Fruit fly (Drosophila melanogaster): ENCODE data around the gene CG1537.
A peak's percentile ranks its signal among the peaks of the same experiment; 100 is the strongest.

Gene CG1537

DNA sequence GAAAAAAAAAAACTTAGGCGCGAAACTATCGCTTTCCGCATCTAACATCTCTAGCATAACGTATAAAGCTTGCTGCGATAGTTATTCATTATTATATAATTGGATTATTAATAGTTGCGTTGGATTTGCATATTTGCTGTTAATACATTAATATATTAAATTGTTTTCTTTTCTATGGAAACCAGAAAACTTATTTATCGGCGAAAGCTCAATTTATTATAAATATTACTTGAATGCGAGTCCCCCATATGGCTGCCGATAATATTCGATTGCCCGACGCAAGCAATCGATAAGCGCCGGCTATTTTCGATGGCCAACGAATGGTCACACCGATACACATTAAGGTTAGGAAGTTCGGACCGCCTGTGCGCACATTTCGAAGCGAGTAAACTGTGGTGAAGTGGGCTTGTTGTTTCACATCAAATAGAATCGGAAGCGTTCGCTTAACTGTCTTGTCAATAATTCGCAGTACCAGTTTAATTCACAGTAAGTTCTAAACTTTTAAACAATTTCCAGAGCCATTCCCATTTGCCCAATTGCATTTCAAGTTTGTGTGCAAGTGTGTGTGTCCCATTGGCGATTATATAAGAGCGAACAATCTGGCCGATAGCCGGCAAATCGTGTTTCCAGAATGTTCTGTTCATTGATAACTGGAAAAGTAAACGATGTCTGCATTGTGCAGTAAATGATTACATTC lies 45.3 kb upstream of the CG1537 start, which contains the start of gene Hsp60A (continued):
- TF ChIP-seq CG30431 (GFP tag; optimal IDR thresholded peaks at IDR 0.05) (no peak), Bgb (GFP tag; IDR thresholded peaks at IDR 0.05; ENCODE audit: partially characterized antibody) (peak; percentile 77), CG14965 (GFP tag; optimal IDR thresholded peaks at IDR 0.05; ENCODE audit: borderline replicate concordance) (no peak), CG8089 (GFP tag; optimal IDR thresholded peaks at IDR 0.05) (no peak), Hmx (GFP tag; optimal IDR thresholded peaks at IDR 0.05) (no peak), CG3838 (GFP tag; optimal IDR thresholded peaks at IDR 0.05) (no peak), gt (GFP tag; IDR thresholded peaks at IDR 0.05) (no peak), Hmr (GFP tag; optimal IDR thresholded peaks at IDR 0.05) (peak; percentile 52), CG33557 (GFP tag; optimal IDR thresholded peaks at IDR 0.05) (peak; percentile 35), Nf-YB (GFP tag; optimal IDR thresholded peaks at IDR 0.05) (peak; percentile 6), CG17568 (GFP tag; optimal IDR thresholded peaks at IDR 0.05) (no peak), Ptx1 (GFP tag; IDR thresholded peaks at IDR 0.05) (peak; percentile 58), Ssrp (tag; optimal IDR thresholded peaks at IDR 0.05) (peak; percentile 48), CG12104 (GFP tag; optimal IDR thresholded peaks at IDR 0.05) (peak; percentile 26), wdn (GFP tag; IDR thresholded peaks at IDR 0.05) (no peak), Dll (GFP tag; IDR thresholded peaks at IDR 0.05; ENCODE audit: partially characterized antibody) (peak; percentile 91), schlank (tag; optimal IDR thresholded peaks at IDR 0.05) (no peak), jing (GFP tag; optimal IDR thresholded peaks at IDR 0.05) (no peak), sima (GFP tag; optimal IDR thresholded peaks at IDR 0.05) (no peak), caup (GFP tag; optimal IDR thresholded peaks at IDR 0.05; ENCODE audit: severe bottlenecking) (peak; percentile 10), Chrac-16 (GFP tag; optimal IDR thresholded peaks at IDR 0.05) (peak; percentile 21), wek (GFP tag; optimal IDR thresholded peaks at IDR 0.05) (peak; percentile 97), CG10565 (GFP tag; optimal IDR thresholded peaks at IDR 0.05) (no peak), CG14667 (GFP tag; IDR thresholded peaks at IDR 0.05) (no peak), pzg (GFP tag; optimal IDR thresholded peaks at IDR 0.05) (peak; percentile 73), Tbp (GFP tag; optimal IDR thresholded peaks at IDR 0.05) (no peak), CG6683 (GFP tag; optimal IDR thresholded peaks at IDR 0.05) (no peak), CG4820 (GFP tag; optimal IDR thresholded peaks at IDR 0.05) (peak; percentile 44), Dbx (GFP tag; IDR thresholded peaks at IDR 0.05) (peak; percentile 48; the same call in 1 of the 3 replicates), Hey (tag; optimal IDR thresholded peaks at IDR 0.05) (no peak), repo (GFP tag; optimal IDR thresholded peaks at IDR 0.05) (no peak), Mad (GFP tag; optimal IDR thresholded peaks at IDR 0.05) (peak; percentile 58), CG13287 (GFP tag; IDR thresholded peaks at IDR 0.05; ENCODE audit: partially characterized antibody) (peak; percentile 91), CG15479 (GFP tag; optimal IDR thresholded peaks at IDR 0.05) (no peak), Camta (GFP tag; optimal IDR thresholded peaks at IDR 0.05) (no peak), lola (GFP tag; optimal IDR thresholded peaks at IDR 0.05) (peak in 1 of 3 experiments; percentile 43), Asciz (GFP tag; optimal IDR thresholded peaks at IDR 0.05) (no peak), D19B (GFP tag; optimal IDR thresholded peaks at IDR 0.05) (no peak), sisA (GFP tag; IDR thresholded peaks at IDR 0.05) (peak; percentile 41), Trl (optimal IDR thresholded peaks at IDR 0.05) (no peak), Trl (GFP tag; optimal IDR thresholded peaks at IDR 0.05) (no peak), dmrt11E (tag; optimal IDR thresholded peaks at IDR 0.05) (peak; percentile 33), CG18011 (GFP tag; optimal IDR thresholded peaks at IDR 0.05) (no peak), Fer2 (tag; optimal IDR thresholded peaks at IDR 0.05) (peak; percentile 7), phol (tag; optimal IDR thresholded peaks at IDR 0.05) (peak; percentile 66), Hr78 (GFP tag; optimal IDR thresholded peaks at IDR 0.05) (no peak), nmo (GFP tag; optimal IDR thresholded peaks at IDR 0.05) (peak; percentile 75), CG13296 (GFP tag; optimal IDR thresholded peaks at IDR 0.05) (peak; percentile 36), CG14050 (GFP tag; IDR thresholded peaks at IDR 0.05) (no peak)
